Fruit fly (Drosophila melanogaster): ENCODE results near the gene glo.

The glo gene

dm6 chr3R:11806753-11807152 is 12.5 kb downstream of the glo start:
- peak; percentile 12 for TF ChIP-seq ey (GFP tag; optimal IDR thresholded peaks at IDR 0.05)
- no peak for TF ChIP-seq CG9705 (GFP tag; optimal IDR thresholded peaks at IDR 0.05)
- TF ChIP-seq foxo (GFP tag; optimal IDR thresholded peaks at IDR 0.05): peak in 1 of 2 experiments; percentile 44
- TF ChIP-seq dsf (GFP tag; optimal IDR thresholded peaks at IDR 0.05; ENCODE audit: borderline replicate concordance): no peak
- peak; percentile 32 for TF ChIP-seq h (GFP tag; optimal IDR thresholded peaks at IDR 0.05)
- peak; percentile 27 for TF ChIP-seq br (GFP tag; optimal IDR thresholded peaks at IDR 0.05)
- TF ChIP-seq rgr (GFP tag; optimal IDR thresholded peaks at IDR 0.05): peak; percentile 14
- TF ChIP-seq GATAd (GFP tag; optimal IDR thresholded peaks at IDR 0.05): no peak
- TF ChIP-seq fru (GFP tag; optimal IDR thresholded peaks at IDR 0.05): peak; percentile 46
- TF ChIP-seq HLH106 (tag; optimal IDR thresholded peaks at IDR 0.05): peak; percentile 10
- TF ChIP-seq brk (GFP tag; optimal IDR thresholded peaks at IDR 0.05): no peak

- peak; percentile 2 for TF ChIP-seq psq (GFP tag; optimal IDR thresholded peaks at IDR 0.05)
- TF ChIP-seq HLH106 (tag; optimal IDR thresholded peaks at IDR 0.05): peak; percentile 63
- TF ChIP-seq woc (GFP tag; optimal IDR thresholded peaks at IDR 0.05): no peak
- TF ChIP-seq lola (GFP tag; optimal IDR thresholded peaks at IDR 0.05): no peak
- peak; percentile 15 for TF ChIP-seq Jra (GFP tag; optimal IDR thresholded peaks at IDR 0.05)
- TF ChIP-seq Hr83 (GFP tag; optimal IDR thresholded peaks at IDR 0.05; ENCODE audit: poor library complexity, severe bottlenecking): no peak
- TF ChIP-seq foxo (GFP tag; optimal IDR thresholded peaks at IDR 0.05): peak in 1 of 2 experiments; percentile 65
- TF ChIP-seq tai (GFP tag; optimal IDR thresholded peaks at IDR 0.05): no peak
- TF ChIP-seq Dfd (GFP tag; optimal IDR thresholded peaks at IDR 0.05): no peak
- TF ChIP-seq fru (GFP tag; optimal IDR thresholded peaks at IDR 0.05): peak; percentile 44
- TF ChIP-seq br (GFP tag; optimal IDR thresholded peaks at IDR 0.05): no peak
- peak; percentile 4 for TF ChIP-seq rgr (GFP tag; optimal IDR thresholded peaks at IDR 0.05)
- TF ChIP-seq Sp1 (GFP tag; optimal IDR thresholded peaks at IDR 0.05): peak; percentile 48
- TF ChIP-seq ey (GFP tag; optimal IDR thresholded peaks at IDR 0.05): peak; percentile 10
- peak; percentile 31 for TF ChIP-seq CrebA (GFP tag; optimal IDR thresholded peaks at IDR 0.05; ENCODE audit: borderline replicate concordance)
- TF ChIP-seq Hnf4 (GFP tag; optimal IDR thresholded peaks at IDR 0.05): peak; percentile 22
- TF ChIP-seq h (GFP tag; optimal IDR thresholded peaks at IDR 0.05): peak; percentile 45
- TF ChIP-seq OdsH (GFP tag; optimal IDR thresholded peaks at IDR 0.05): peak; percentile 10
- peak; percentile 24 for TF ChIP-seq brk (GFP tag; optimal IDR thresholded peaks at IDR 0.05)
Measured at dm6 chr3R:11805584-11805983, 13.6 kb downstream of the glo start.

dm6 chr3R:11796780-11797179 is 22.4 kb downstream of the glo start, which contains the start of gene Sbf:
Gene Sbf, minus strand, starts transcription at chr3R:11796948.
- no peak for TF ChIP-seq Dfd (GFP tag; optimal IDR thresholded peaks at IDR 0.05)
- peak; percentile 59 for TF ChIP-seq br (GFP tag; optimal IDR thresholded peaks at IDR 0.05)
- peak; percentile 61 for TF ChIP-seq Hr83 (GFP tag; optimal IDR thresholded peaks at IDR 0.05; ENCODE audit: poor library complexity, severe bottlenecking)

dm6 chr3R:11786695-11787226 is 32.5 kb downstream of the glo start, which contains the start of the genes prd1 and HisCl1:
Gene prd1, minus strand, starts transcription at chr3R:11787014.
Gene HisCl1, plus strand, starts transcription at chr3R:11787176.
- TF ChIP-seq N (GFP tag; optimal IDR thresholded peaks at IDR 0.05) (no peak), tai (GFP tag; optimal IDR thresholded peaks at IDR 0.05) (no peak), sage (GFP tag; optimal IDR thresholded peaks at IDR 0.05) (no peak), Dif (GFP tag; optimal IDR thresholded peaks at IDR 0.05; ENCODE audit: partially characterized antibody) (no peak), woc (GFP tag; optimal IDR thresholded peaks at IDR 0.05) (no peak), psq (GFP tag; optimal IDR thresholded peaks at IDR 0.05) (peak; percentile 37), brk (GFP tag; optimal IDR thresholded peaks at IDR 0.05) (no peak), jim (GFP tag; optimal IDR thresholded peaks at IDR 0.05) (no peak), Rel (GFP tag; optimal IDR thresholded peaks at IDR 0.05) (no peak), Rel (tag; optimal IDR thresholded peaks at IDR 0.05) (peak; percentile 70), HLH106 (tag; optimal IDR thresholded peaks at IDR 0.05) (peak; percentile 74), OdsH (GFP tag; optimal IDR thresholded peaks at IDR 0.05) (peak; percentile 41), Dfd (GFP tag; optimal IDR thresholded peaks at IDR 0.05) (no peak), Mio (GFP tag; optimal IDR thresholded peaks at IDR 0.05) (no peak), ey (GFP tag; optimal IDR thresholded peaks at IDR 0.05) (no peak), sv (GFP tag; optimal IDR thresholded peaks at IDR 0.05) (peak; percentile 41), CG9705 (GFP tag; optimal IDR thresholded peaks at IDR 0.05) (peak; percentile 65), CrebA (GFP tag; optimal IDR thresholded peaks at IDR 0.05; ENCODE audit: borderline replicate concordance) (no peak), fru (GFP tag; optimal IDR thresholded peaks at IDR 0.05) (no peak)

Data from whole organism, wandering third instar larva.